Worm (Caenorhabditis elegans) whole organism, young adult: ENCODE results near the gene Y32H12A.7.

Source experiments
- B0019.2 ChIP-seq: fragments of 200-800 bp; sonication (Bioruptor generic); conservative IDR thresholded peaks from 2 replicates; pipeline ENCODE4 v1.3.6; 2022; ENCODE audit warnings: missing genetic modification reagents, missing genetic modification characterization, missing compliant biosample characterization
- B0035.1 ChIP-seq: sonication (generic microtip); optimal IDR thresholded peaks from 2 replicates; lab custom pipeline; 2016; ENCODE audit warnings: missing genetic modification characterization, mild to moderate bottlenecking, missing compliant biosample characterization, missing genotype, missing genetic modification reagents
- F33H1.4 ChIP-seq: fragments of 200-800 bp; sonication (Bioruptor generic); IDR thresholded peaks from 2 replicates; pipeline ENCODE4 v1.3.6; 2022; ENCODE audit warnings: missing genetic modification reagents, missing genetic modification characterization, missing compliant biosample characterization
- F55B11.4 ChIP-seq: sonication (generic microtip); optimal IDR thresholded peaks from 2 replicates; lab custom pipeline; 2016; ENCODE audit warnings: missing compliant biosample characterization, missing genetic modification characterization, borderline replicate concordance; ENCODE audit not compliant: insufficient read depth
- F57A8.1 ChIP-seq: fragments of 200-800 bp; sonication (Bioruptor generic); optimal IDR thresholded peaks from 2 replicates; lab custom pipeline; 2018; ENCODE audit warnings: mild to moderate bottlenecking, missing genetic modification characterization, moderate library complexity, missing compliant biosample characterization
- T07F8.4 ChIP-seq: sonication (generic microtip); optimal IDR thresholded peaks from 2 replicates; lab custom pipeline; 2016; ENCODE audit warnings: mild to moderate bottlenecking, missing genetic modification characterization, moderate library complexity, missing compliant biosample characterization
- Y53F4B.3 ChIP-seq: fragments of 200-800 bp; sonication (Bioruptor generic); IDR thresholded peaks from 2 replicates; pipeline ENCODE4 v1.3.6; 2022; ENCODE audit warnings: missing genetic modification reagents, missing genetic modification characterization, missing compliant biosample characterization
- aptf-2 ChIP-seq: fragments of 200-800 bp; sonication (Bioruptor generic); conservative IDR thresholded peaks from 2 replicates; pipeline ENCODE4 v1.3.6; 2022; ENCODE audit warnings: missing genetic modification reagents, missing genetic modification characterization, missing compliant biosample characterization
- attf-3 ChIP-seq: fragments of 200-800 bp; sonication (Bioruptor generic); conservative IDR thresholded peaks from 2 replicates; pipeline ENCODE4 v1.3.6; 2022; ENCODE audit warnings: missing genetic modification reagents, missing genetic modification characterization, missing compliant biosample characterization
- bed-2 ChIP-seq: fragments of 200-800 bp; sonication (Bioruptor generic); IDR thresholded peaks from 2 replicates; pipeline ENCODE4 v1.3.6; 2022; ENCODE audit warnings: missing genetic modification reagents, missing genetic modification characterization, missing compliant biosample characterization
- cebp-1 ChIP-seq, 2 experiments: fragments of 200-800 bp in 1 of 2; sonication (Bioruptor generic) in 1 of 2; sonication (generic microtip) in 1 of 2; IDR thresholded peaks in 1 of 2; optimal IDR thresholded peaks in 1 of 2; 2 replicates each; pipeline versions ENCODE4 v1.3.6 to Lab custom; 2017 to 2022; ENCODE audit warnings: missing compliant biosample characterization in 2 of 2, missing genetic modification characterization in 2 of 2, mild to moderate bottlenecking in 1 of 2, missing genetic modification reagents in 1 of 2, moderate library complexity in 1 of 2
- ceh-40 ChIP-seq: fragments of 200-800 bp; sonication (Bioruptor generic); IDR thresholded peaks from 2 replicates; pipeline ENCODE4 v1.3.6; 2022; ENCODE audit warnings: missing genetic modification characterization, missing compliant biosample characterization
- die-1 ChIP-seq: sonication (generic microtip); optimal IDR thresholded peaks from 2 replicates; lab custom pipeline; 2016; ENCODE audit warnings: missing genotype, mild to moderate bottlenecking, missing genetic modification characterization, missing compliant biosample characterization
- dpff-1 ChIP-seq: sonication (generic microtip); optimal IDR thresholded peaks from 2 replicates; lab custom pipeline; 2017; ENCODE audit warnings: mild to moderate bottlenecking, missing genetic modification characterization, missing compliant biosample characterization
- efl-1 ChIP-seq: fragments of 150-350 bp; optimal IDR thresholded peaks from 2 replicates; lab custom pipeline; 2014; ENCODE audit warnings: missing biosample characterization, missing genetic modification reagents, missing genetic modification characterization
- fkh-3 ChIP-seq: sonication (generic microtip); optimal IDR thresholded peaks from 2 replicates; lab custom pipeline; 2016; ENCODE audit warnings: mild to moderate bottlenecking, missing genetic modification characterization, missing compliant biosample characterization
- him-1 ChIP-seq: sonication (generic microtip); optimal IDR thresholded peaks from 2 replicates; lab custom pipeline; 2016; ENCODE audit warnings: missing genotype, missing genetic modification reagents, missing genetic modification characterization, missing compliant biosample characterization
- hmg-1.2 ChIP-seq: fragments of 200-800 bp; sonication (Bioruptor generic); IDR thresholded peaks from 2 replicates; pipeline ENCODE4 v1.3.6; 2022; ENCODE audit warnings: missing genetic modification reagents, missing genetic modification characterization, missing compliant biosample characterization
- hmg-20 ChIP-seq: fragments of 200-800 bp; sonication (Bioruptor generic); IDR thresholded peaks from 2 replicates; pipeline ENCODE4 v1.3.6; 2022; ENCODE audit warnings: missing genetic modification reagents, missing genetic modification characterization, missing compliant biosample characterization
- hsf-1 ChIP-seq: fragments of 200-800 bp; sonication (Bioruptor generic); IDR thresholded peaks from 2 replicates; pipeline ENCODE4 v1.3.6; 2022; ENCODE audit warnings: missing genetic modification reagents, missing genetic modification characterization, missing compliant biosample characterization
- lag-1 ChIP-seq: fragments of 200-800 bp; sonication (Bioruptor generic); IDR thresholded peaks from 2 replicates; pipeline ENCODE4 v1.3.6; 2022; ENCODE audit warnings: missing genetic modification reagents, missing genetic modification characterization, missing compliant biosample characterization
- let-607 ChIP-seq, 2 experiments: fragments of 200-800 bp in 1 of 2; sonication (Bioruptor generic) in 1 of 2; sonication (generic microtip) in 1 of 2; optimal IDR thresholded peaks; 2 replicates each; lab custom pipeline; 2016 to 2018; ENCODE audit warnings: mild to moderate bottlenecking in 2 of 2, missing compliant biosample characterization in 2 of 2, missing genetic modification characterization in 2 of 2, moderate library complexity in 2 of 2, missing genotype in 1 of 2
- lin-35 ChIP-seq, 3 experiments: fragments of 150-350 bp in 2 of 3; sonication (generic microtip) in 1 of 3; optimal IDR thresholded peaks; 2 replicates each; lab custom pipeline; 2014 to 2018; ENCODE audit warnings: missing biosample characterization in 3 of 3, missing genetic modification characterization in 3 of 3, missing genetic modification reagents in 3 of 3
- lin-40 ChIP-seq: sonication (generic microtip); optimal IDR thresholded peaks from 2 replicates; lab custom pipeline; 2016; ENCODE audit warnings: missing genetic modification characterization, mild to moderate bottlenecking, missing compliant biosample characterization, missing genotype, missing genetic modification reagents
- lin-54 ChIP-seq: fragments of 200-800 bp; sonication (Bioruptor generic); optimal IDR thresholded peaks from 2 replicates; lab custom pipeline; 2018; ENCODE audit warnings: mild to moderate bottlenecking, missing genetic modification characterization, missing compliant biosample characterization
- lir-1 ChIP-seq: fragments of 200-800 bp; sonication (Bioruptor generic); conservative IDR thresholded peaks from 2 replicates; pipeline ENCODE4 v1.3.6; 2022; ENCODE audit warnings: missing genetic modification reagents, missing genetic modification characterization, missing compliant biosample characterization
- madf-10 ChIP-seq: sonication (generic microtip); optimal IDR thresholded peaks from 2 replicates; lab custom pipeline; 2016; ENCODE audit warnings: mild to moderate bottlenecking, missing genetic modification characterization, missing compliant biosample characterization
- madf-3 ChIP-seq: fragments of 200-800 bp; sonication (Bioruptor generic); IDR thresholded peaks from 2 replicates; pipeline ENCODE4 v1.3.6; 2022; ENCODE audit warnings: missing genetic modification reagents, missing genetic modification characterization, missing compliant biosample characterization
- nfya-1 ChIP-seq: sonication (generic microtip); optimal IDR thresholded peaks from 2 replicates; lab custom pipeline; 2017; ENCODE audit warnings: antibody characterized with exemption, missing compliant biosample characterization, missing genetic modification characterization, borderline replicate concordance; ENCODE audit not compliant: insufficient read depth
- nhr-120 ChIP-seq: fragments of 200-800 bp; sonication (Bioruptor generic); IDR thresholded peaks from 2 replicates; pipeline ENCODE4 v1.3.6; 2022; ENCODE audit warnings: missing genetic modification characterization, missing compliant biosample characterization
- nhr-179 ChIP-seq: sonication (generic microtip); optimal IDR thresholded peaks from 2 replicates; lab custom pipeline; 2016; ENCODE audit warnings: mild to moderate bottlenecking, missing genetic modification characterization, missing compliant biosample characterization
- nhr-80 ChIP-seq: sonication (generic microtip); optimal IDR thresholded peaks from 2 replicates; lab custom pipeline; 2016; ENCODE audit warnings: missing genetic modification characterization, missing compliant biosample characterization
- nhr-90 ChIP-seq: sonication (generic microtip); optimal IDR thresholded peaks from 2 replicates; lab custom pipeline; 2016; ENCODE audit warnings: missing genotype, mild to moderate bottlenecking, missing genetic modification characterization, missing compliant biosample characterization
- repo-1 ChIP-seq: sonication (generic microtip); optimal IDR thresholded peaks from 2 replicates; lab custom pipeline; 2017; ENCODE audit warnings: mild to moderate bottlenecking, missing genetic modification characterization, missing compliant biosample characterization
- rpc-1 ChIP-seq, 2 experiments: fragments of 150-350 bp in 1 of 2; sonication (generic microtip) in 1 of 2; optimal IDR thresholded peaks; 2 replicates each; lab custom pipeline; 2014 to 2018; ENCODE audit warnings: missing biosample characterization in 1 of 2, missing genetic modification characterization in 1 of 2, missing genetic modification reagents in 1 of 2, missing genotype in 1 of 2
- sdz-38 ChIP-seq: sonication (generic microtip); optimal IDR thresholded peaks from 2 replicates; lab custom pipeline; 2016; ENCODE audit warnings: missing genotype, missing genetic modification characterization, missing compliant biosample characterization
- snpc-1.1 ChIP-seq: sonication (generic microtip); optimal IDR thresholded peaks from 2 replicates; lab custom pipeline; 2017; ENCODE audit warnings: missing genetic modification characterization, mild to moderate bottlenecking, missing compliant biosample characterization, antibody characterized with exemption, moderate library complexity, missing genotype, missing genetic modification reagents; ENCODE audit not compliant: insufficient read depth
- snpc-1.3 ChIP-seq: sonication (generic microtip); optimal IDR thresholded peaks from 2 replicates; lab custom pipeline; 2017; ENCODE audit warnings: missing genetic modification characterization, mild to moderate bottlenecking, missing compliant biosample characterization, antibody characterized with exemption, moderate library complexity, missing genotype, missing genetic modification reagents; ENCODE audit not compliant: insufficient read depth
- somi-1 ChIP-seq: fragments of 200-800 bp; sonication (Bioruptor generic); optimal IDR thresholded peaks from 2 replicates; lab custom pipeline; 2018; ENCODE audit warnings: mild to moderate bottlenecking, missing genetic modification characterization, missing compliant biosample characterization
- unc-130 ChIP-seq: sonication (generic microtip); optimal IDR thresholded peaks from 2 replicates; lab custom pipeline; 2016; ENCODE audit warnings: missing genetic modification reagents, missing genetic modification characterization, missing compliant biosample characterization
- ztf-28 ChIP-seq: fragments of 200-800 bp; sonication (Bioruptor generic); IDR thresholded peaks from 2 replicates; pipeline ENCODE4 v1.3.6; 2022; ENCODE audit warnings: missing genetic modification reagents, missing genetic modification characterization, missing compliant biosample characterization

Gene Y32H12A.7

ce11 chrIII:5385315-5385714 lies at the start of gene Y32H12A.7:
TSS of gene Y32H12A.7 (minus strand) at chrIII:5385415.
- TF ChIP-seq ceh-40 (GFP tag; lab: Robert Waterston, UW) (no peak), cebp-1 (GFP tag; IDR thresholded peaks at IDR 0.05; lab: Robert Waterston, UW) (no peak), cebp-1 (tag; optimal IDR thresholded peaks at IDR 0.05; lab: Kevin White, UChicago) (no peak), repo-1 (no peak), F33H1.4 (GFP tag; lab: Robert Waterston, UW) (no peak), aptf-2 (GFP tag; lab: Robert Waterston, UW) (no peak), attf-3 (GFP tag; lab: Robert Waterston, UW) (no peak), him-1 (tag; lab: Kevin White, UChicago) (no peak), snpc-1.1 (tag; lab: Kevin White, UChicago) (no peak), madf-10 (no peak), nhr-179 (tag; lab: Kevin White, UChicago) (no peak), lag-1 (GFP tag; lab: Robert Waterston, UW) (no peak), nhr-90 (tag; lab: Kevin White, UChicago) (no peak), F55B11.4 (tag; lab: Kevin White, UChicago) (no peak), hmg-1.2 (GFP tag; lab: Robert Waterston, UW) (no peak), B0019.2 (GFP tag; lab: Robert Waterston, UW) (no peak), unc-130 (GFP tag; lab: Kevin White, UChicago) (no peak), snpc-1.3 (no peak), die-1 (tag; lab: Kevin White, UChicago) (no peak), efl-1 (no peak), rpc-1 (optimal IDR thresholded peaks at IDR 0.05; lab: Kevin White, UChicago) (no peak), rpc-1 (tag; optimal IDR thresholded peaks at IDR 0.05; lab: Kevin White, UChicago) (no peak)
- TF ChIP-seq, all 124 proteins: peak for 0

ce11 chrIII:5427096-5427495 lies 41.9 kb upstream of the Y32H12A.7 start:
- TF ChIP-seq lin-35 (GFP tag; optimal IDR thresholded peaks at IDR 0.05; lab: Kevin White, UChicago) (no peak), let-607 (tag; optimal IDR thresholded peaks at IDR 0.05; lab: Kevin White, UChicago) (peak; percentile 48 to 77), nhr-80 (peak; percentile 47), fkh-3 (tag; lab: Kevin White, UChicago) (no peak), sdz-38 (no peak), T07F8.4 (no peak), dpff-1 (no peak), lir-1 (GFP tag; lab: Robert Waterston, UW) (no peak)

ce11 chrIII:5424363-5424762 lies 39.1 kb upstream of the Y32H12A.7 start:
- TF ChIP-seq bed-2 (no peak), nfya-1 (no peak), hsf-1 (GFP tag; lab: Robert Waterston, UW) (peak; percentile 50; the same call in 1 of the 2 replicates), F57A8.1 (GFP tag; lab: Kevin White, UChicago) (no peak), hmg-20 (no peak), lin-54 (no peak)
- TF ChIP-seq, all 124 proteins: peak for 1

ce11 chrIII:5423665-5424133 lies 38.5 kb upstream of the Y32H12A.7 start, which contains the start of gene dnj-24:
TSS of gene dnj-24 (minus strand) at chrIII:5424083.
- TF ChIP-seq B0035.1 (tag; lab: Kevin White, UChicago) (no peak), madf-3 (no peak), nhr-120 (GFP tag; lab: Robert Waterston, UW) (no peak), lin-40 (tag; lab: Kevin White, UChicago) (no peak), die-1 (tag; lab: Kevin White, UChicago) (no peak), ceh-40 (GFP tag; lab: Robert Waterston, UW) (no peak), nfya-1 (no peak), somi-1 (GFP tag; lab: Kevin White, UChicago) (no peak), T07F8.4 (no peak), dpff-1 (no peak), Y53F4B.3 (GFP tag; lab: Robert Waterston, UW) (no peak), ztf-28 (no peak)
- TF ChIP-seq, all 124 proteins: peak for 0
